Fruit fly (Drosophila melanogaster): ENCODE results near the gene CG31068.

The CG31068 gene

DNA sequence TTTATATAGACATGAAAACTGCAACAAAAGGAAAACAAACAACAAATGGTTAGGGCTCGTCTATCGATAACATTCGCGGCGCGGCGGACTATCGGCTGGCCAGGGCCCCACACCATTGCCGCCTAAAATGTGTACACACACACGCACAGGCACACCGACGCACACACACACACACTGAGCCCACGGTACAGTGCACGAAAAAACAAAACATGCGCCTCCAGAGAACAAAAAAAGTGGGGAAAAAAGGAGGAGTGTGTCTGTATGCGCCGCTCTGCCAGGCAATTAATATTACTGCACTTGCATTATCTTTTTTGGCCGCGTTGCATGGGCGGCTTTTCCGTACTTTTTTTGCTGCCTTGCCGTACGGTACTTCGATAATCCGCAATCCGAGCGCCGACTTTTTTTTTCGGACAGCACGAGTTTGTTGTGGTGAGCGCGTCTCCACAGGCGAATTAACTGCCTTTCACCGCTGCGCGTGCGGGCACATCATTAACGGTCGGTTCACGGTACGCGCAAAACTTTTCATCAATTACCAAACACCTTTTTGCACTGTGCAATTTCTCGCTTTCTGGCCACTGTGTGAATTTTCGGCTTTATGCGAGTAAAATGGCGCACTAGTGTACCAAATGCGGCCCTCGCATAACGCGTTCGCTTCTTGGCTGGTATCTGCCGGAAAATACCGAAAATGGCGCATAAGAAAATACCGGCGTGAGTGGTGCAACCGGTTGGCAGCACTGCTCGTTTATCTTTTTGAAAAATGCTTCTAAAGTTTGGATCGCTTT is 30.1 kb downstream of the CG31068 start, which contains the start of gene woc:
woc (minus strand) TSS at position 622 of the 782 bp plus-strand sequence.
- TF ChIP-seq CG9948 (tag; optimal IDR thresholded peaks at IDR 0.05), result peak; percentile 75
- TF ChIP-seq Snoo (tag; optimal IDR thresholded peaks at IDR 0.05), result peak; percentile 65
- peak; percentile 2 for TF ChIP-seq EcR (GFP tag; optimal IDR thresholded peaks at IDR 0.05)
- TF ChIP-seq CG12605 (GFP tag; IDR thresholded peaks at IDR 0.05), result peak; percentile 68; the same call in 1 of the 2 replicates
- TF ChIP-seq rn (GFP tag; IDR thresholded peaks at IDR 0.05), result peak; percentile 59
- peak; percentile 81 for TF ChIP-seq Ets98B (GFP tag; IDR thresholded peaks at IDR 0.05)
- TF ChIP-seq CG4496 (GFP tag; IDR thresholded peaks at IDR 0.05), result peak; percentile 81
- TF ChIP-seq CG32121 (GFP tag; IDR thresholded peaks at IDR 0.05), result peak; percentile 82
- TF ChIP-seq CG8301 (tag; optimal IDR thresholded peaks at IDR 0.05), result peak; percentile 82
- 0 out of 2 replicates have a peak, but pooled peaks have one; percentile 59 for TF ChIP-seq CG10348 (GFP tag; IDR thresholded peaks at IDR 0.05)
- peak; percentile 39 for TF ChIP-seq CG8159 (tag; optimal IDR thresholded peaks at IDR 0.05)
- peak; percentile 71 for TF ChIP-seq CG34367 (tag; optimal IDR thresholded peaks at IDR 0.05)
- no peak for TF ChIP-seq D1 (tag; optimal IDR thresholded peaks at IDR 0.05)
- peak; percentile 75 for TF ChIP-seq CG15710 (tag; optimal IDR thresholded peaks at IDR 0.05)
- TF ChIP-seq CG14655 (GFP tag; optimal IDR thresholded peaks at IDR 0.05), result no peak
- TF ChIP-seq Pif1B (GFP tag; optimal IDR thresholded peaks at IDR 0.05), result peak; percentile 70
- peak; percentile 90 for TF ChIP-seq fd96Ca (GFP tag; IDR thresholded peaks at IDR 0.05)
- peak; percentile 87 for TF ChIP-seq gl (tag; optimal IDR thresholded peaks at IDR 0.05)
- TF ChIP-seq CG13204 (GFP tag; optimal IDR thresholded peaks at IDR 0.05), result no peak
- peak; percentile 37 for TF ChIP-seq Pif1A (GFP tag; optimal IDR thresholded peaks at IDR 0.05)
- TF ChIP-seq CG17806 (tag; optimal IDR thresholded peaks at IDR 0.05), result peak; percentile 57

DNA sequence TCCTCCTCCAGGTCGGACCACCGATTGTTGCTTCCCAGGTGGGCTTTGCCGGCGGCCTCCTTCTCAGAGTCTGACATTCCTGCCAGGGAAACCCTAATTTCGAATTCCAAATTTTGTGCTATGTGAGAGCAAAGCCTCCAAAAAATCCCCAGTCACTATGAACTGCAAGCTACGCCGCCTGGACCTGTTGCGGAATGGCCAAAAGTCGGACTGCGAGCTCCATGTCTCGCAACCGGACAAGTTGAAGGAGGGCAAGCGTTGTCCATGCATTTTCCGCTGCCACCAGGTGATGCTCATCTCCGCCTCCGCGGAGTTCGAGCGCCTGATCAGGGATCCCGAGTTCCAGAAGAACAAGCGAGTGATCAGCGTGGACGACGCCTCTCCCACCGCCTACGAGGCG is 31.8 kb downstream of the CG31068 start, which contains the start of the genes CG14262 and CG14260:
CG14262 (minus strand) TSS at position 101 of the 400 bp plus-strand sequence.
CG14260 (plus strand) TSS at position 128 of the 400 bp plus-strand sequence.
- TF ChIP-seq CG34367 (tag; optimal IDR thresholded peaks at IDR 0.05), result no peak
- TF ChIP-seq Ets98B (GFP tag; IDR thresholded peaks at IDR 0.05), result no peak
- no peak for TF ChIP-seq D1 (tag; optimal IDR thresholded peaks at IDR 0.05)
- TF ChIP-seq CG13204 (GFP tag; optimal IDR thresholded peaks at IDR 0.05), result no peak

DNA sequence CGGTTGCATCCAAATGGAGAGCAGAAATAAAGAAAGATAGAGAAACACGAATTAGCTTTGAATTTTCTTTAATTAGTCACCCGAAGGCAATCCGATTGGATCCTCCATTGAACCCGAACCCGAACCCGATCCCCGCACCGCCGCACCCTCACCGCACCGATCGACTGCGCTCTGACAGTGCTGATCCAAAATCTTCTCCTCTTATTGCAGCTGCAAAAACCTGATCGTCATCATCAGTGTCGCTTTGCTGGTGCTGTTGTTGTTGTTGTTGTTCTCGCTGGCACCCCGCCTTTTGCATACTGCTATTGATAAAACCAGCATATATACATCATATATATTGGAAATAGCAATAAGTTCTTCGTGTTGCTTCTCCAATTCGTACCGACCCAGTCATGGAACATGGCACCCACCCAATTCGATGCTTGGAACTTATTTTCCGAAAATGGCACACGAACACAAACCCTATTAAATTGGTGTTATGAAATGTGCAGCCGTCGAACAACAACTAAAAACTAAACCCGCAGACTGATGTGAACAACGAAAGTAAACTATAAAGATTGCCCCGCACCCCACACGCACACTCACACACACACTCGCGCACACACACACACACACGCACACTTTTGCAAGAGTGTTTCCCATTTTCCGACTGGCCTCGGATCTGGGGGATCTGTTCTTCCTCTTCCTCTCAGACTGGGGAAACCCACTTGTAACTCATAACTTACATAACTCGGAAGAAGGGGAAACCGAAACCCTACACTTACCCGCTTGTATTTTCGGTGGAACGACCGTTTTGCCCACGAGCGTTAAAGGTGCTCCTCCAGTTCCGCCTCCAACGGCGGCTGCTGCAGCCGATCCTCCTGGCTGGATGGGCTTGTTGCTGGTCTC is 37.1 kb downstream of the CG31068 start:
- no peak for TF ChIP-seq fd96Ca (GFP tag; IDR thresholded peaks at IDR 0.05)
- TF ChIP-seq CG8159 (tag; optimal IDR thresholded peaks at IDR 0.05), result no peak
- TF ChIP-seq EcR (GFP tag; optimal IDR thresholded peaks at IDR 0.05), result peak; percentile 73
- TF ChIP-seq CG34367 (tag; optimal IDR thresholded peaks at IDR 0.05), result no peak
- peak; percentile 6 for TF ChIP-seq CG13204 (GFP tag; optimal IDR thresholded peaks at IDR 0.05)
- TF ChIP-seq Ets98B (GFP tag; IDR thresholded peaks at IDR 0.05), result peak; percentile 22; the same call in 1 of the 2 replicates
- 0 out of 2 replicates have a peak, but pooled peaks have one; percentile 14 for TF ChIP-seq CG12605 (GFP tag; IDR thresholded peaks at IDR 0.05)

DNA sequence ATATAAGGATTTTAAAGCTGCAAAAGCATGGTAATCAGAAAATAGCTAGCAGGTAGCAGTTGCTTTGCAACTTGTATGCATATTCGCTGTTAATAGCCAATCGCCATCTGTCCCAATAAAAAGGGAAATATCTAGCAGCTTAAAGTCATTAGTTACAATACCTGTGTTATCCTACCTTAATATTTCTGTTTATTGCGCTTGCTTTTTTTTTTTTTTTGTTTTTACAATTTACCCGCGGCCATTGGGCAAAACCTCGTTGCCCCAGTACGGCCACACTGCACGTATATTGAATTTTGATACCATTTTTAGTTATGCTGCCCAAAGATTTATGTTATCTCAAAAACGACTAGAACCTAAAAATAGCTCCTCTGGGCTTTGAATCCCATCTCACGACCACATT is 38.7 kb downstream of the CG31068 start:
- TF ChIP-seq CG4496 (GFP tag; IDR thresholded peaks at IDR 0.05) (peak; percentile 54; the same call in 1 of the 3 replicates), EcR (GFP tag; optimal IDR thresholded peaks at IDR 0.05) (no peak)

DNA sequence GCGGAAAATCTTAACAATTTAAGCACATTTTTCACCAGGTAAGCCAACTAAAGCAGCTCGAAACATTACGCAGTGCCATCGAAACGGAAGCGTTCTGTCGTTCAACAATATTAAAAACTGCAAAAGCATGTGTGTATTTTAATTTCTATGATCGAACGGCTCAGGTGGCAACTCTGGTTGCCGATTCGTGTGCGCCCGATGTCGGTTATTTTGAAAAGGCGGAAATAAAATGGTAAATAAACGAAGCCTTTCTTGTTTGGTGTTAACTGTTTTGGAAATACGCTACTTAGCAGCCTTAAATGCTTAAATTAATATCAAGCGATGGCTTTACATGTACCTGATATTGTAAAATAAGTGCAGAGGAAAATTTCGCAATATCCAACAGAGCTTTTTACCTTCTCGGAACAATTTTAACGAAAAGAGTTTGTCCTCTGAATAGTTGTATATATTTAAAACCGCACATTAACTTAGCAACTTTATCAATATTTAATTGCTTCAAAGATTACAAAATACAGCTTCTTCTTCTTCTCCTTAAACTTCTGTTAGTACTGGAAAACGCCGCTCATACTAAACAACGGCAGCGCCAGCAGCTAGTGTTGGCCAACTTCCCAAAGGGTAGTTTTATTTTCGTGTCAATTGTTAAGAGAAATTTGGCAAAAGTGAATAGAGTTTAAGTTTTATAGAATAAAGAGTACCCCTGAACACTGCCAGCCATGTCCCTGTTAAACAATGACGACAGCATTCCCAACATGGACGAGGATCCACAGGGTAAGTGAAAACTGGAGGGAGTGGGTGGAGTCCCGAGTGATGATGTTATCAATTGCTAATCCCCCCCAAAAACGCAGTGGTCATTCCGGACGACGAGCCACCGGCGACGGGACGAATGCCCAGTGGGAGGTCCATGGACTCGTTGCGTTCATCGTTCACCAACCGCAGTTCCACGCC is 39.9 kb downstream of the CG31068 start, which contains the start of gene CG5934:
CG5934 (plus strand) TSS at position 588 of the 945 bp plus-strand sequence.
- TF ChIP-seq Ets98B (GFP tag; IDR thresholded peaks at IDR 0.05), result peak; percentile 31; the same call in 1 of the 2 replicates
- TF ChIP-seq CG8159 (tag; optimal IDR thresholded peaks at IDR 0.05), result no peak
- TF ChIP-seq CG4496 (GFP tag; IDR thresholded peaks at IDR 0.05), result peak; percentile 59; the same call in 1 of the 3 replicates

Data from whole organism, pupa.